Worm (Caenorhabditis elegans) whole organism, young adult: ENCODE results near the gene cest-16.

Experiments
- B0035.1 ChIP-seq: sonication (generic microtip); optimal IDR thresholded peaks from 2 replicates; lab custom pipeline; 2016; ENCODE audit warnings: missing genetic modification characterization, mild to moderate bottlenecking, missing compliant biosample characterization, missing genotype, missing genetic modification reagents
- B0336.3 ChIP-seq: fragments of 200-800 bp; sonication (Bioruptor generic); IDR thresholded peaks from 2 replicates; pipeline ENCODE4 v1.3.6; 2022; ENCODE audit warnings: missing genetic modification characterization, missing compliant biosample characterization
- F10E7.11 ChIP-seq: sonication (generic microtip); optimal IDR thresholded peaks from 2 replicates; lab custom pipeline; 2017; ENCODE audit warnings: mild to moderate bottlenecking, missing genetic modification characterization, moderate library complexity, missing compliant biosample characterization
- F22D6.2 ChIP-seq: sonication (generic microtip); optimal IDR thresholded peaks from 2 replicates; lab custom pipeline; 2016; ENCODE audit warnings: mild to moderate bottlenecking, missing genetic modification characterization, missing compliant biosample characterization
- F37B4.10 ChIP-seq: fragments of 200-800 bp; sonication (Bioruptor generic); IDR thresholded peaks from 2 replicates; pipeline ENCODE4 v1.3.6; 2022; ENCODE audit warnings: missing genetic modification characterization, missing compliant biosample characterization
- F39B2.1 ChIP-seq: fragments of 200-800 bp; sonication (Bioruptor generic); IDR thresholded peaks from 2 replicates; pipeline ENCODE4 v1.3.6; 2022; ENCODE audit warnings: missing genetic modification reagents, missing genetic modification characterization, missing compliant biosample characterization
- K12H6.12 ChIP-seq: fragments of 200-800 bp; sonication (Bioruptor generic); optimal IDR thresholded peaks from 2 replicates; lab custom pipeline; 2018; ENCODE audit warnings: mild to moderate bottlenecking, missing genetic modification characterization, missing compliant biosample characterization
- ZK185.1 ChIP-seq: sonication (generic microtip); optimal IDR thresholded peaks from 2 replicates; lab custom pipeline; 2016; ENCODE audit warnings: mild to moderate bottlenecking, missing genetic modification characterization, missing compliant biosample characterization; ENCODE audit not compliant: poor library complexity, severe bottlenecking
- atf-7 ChIP-seq: sonication (generic microtip); optimal IDR thresholded peaks from 2 replicates; lab custom pipeline; 2017; ENCODE audit warnings: mild to moderate bottlenecking, missing genetic modification characterization, missing compliant biosample characterization
- attf-6 ChIP-seq: fragments of 200-800 bp; sonication (Bioruptor generic); IDR thresholded peaks from 2 replicates; pipeline ENCODE4 v1.3.6; 2022; ENCODE audit warnings: missing genetic modification reagents, missing genetic modification characterization, missing compliant biosample characterization
- bed-2 ChIP-seq: fragments of 200-800 bp; sonication (Bioruptor generic); IDR thresholded peaks from 2 replicates; pipeline ENCODE4 v1.3.6; 2022; ENCODE audit warnings: missing genetic modification reagents, missing genetic modification characterization, missing compliant biosample characterization
- ceh-27 ChIP-seq: fragments of 200-800 bp; sonication (Bioruptor generic); optimal IDR thresholded peaks from 2 replicates; lab custom pipeline; 2018; ENCODE audit warnings: mild to moderate bottlenecking, missing genetic modification characterization, moderate library complexity, missing compliant biosample characterization
- ceh-79 ChIP-seq: sonication (generic microtip); optimal IDR thresholded peaks from 2 replicates; lab custom pipeline; 2017; ENCODE audit warnings: mild to moderate bottlenecking, missing genetic modification characterization, missing compliant biosample characterization
- dpl-1 ChIP-seq: fragments of 150-350 bp; optimal IDR thresholded peaks from 2 replicates; lab custom pipeline; 2014; ENCODE audit warnings: missing biosample characterization, missing genetic modification reagents, missing genetic modification characterization
- egl-18 ChIP-seq: fragments of 200-800 bp; sonication (Bioruptor generic); IDR thresholded peaks from 2 replicates; pipeline ENCODE4 v1.3.6; 2022; ENCODE audit warnings: missing genetic modification reagents, missing genetic modification characterization, missing compliant biosample characterization
- ekl-4 ChIP-seq: fragments of 200-800 bp; sonication (Bioruptor generic); IDR thresholded peaks from 2 replicates; pipeline ENCODE4 v1.3.6; 2022; ENCODE audit warnings: missing genetic modification reagents, missing genetic modification characterization, missing compliant biosample characterization
- ets-4 ChIP-seq: fragments of 200-800 bp; sonication (Bioruptor generic); optimal IDR thresholded peaks from 2 replicates; lab custom pipeline; 2018; ENCODE audit warnings: mild to moderate bottlenecking, missing genetic modification characterization, missing compliant biosample characterization
- fkh-3 ChIP-seq: sonication (generic microtip); optimal IDR thresholded peaks from 2 replicates; lab custom pipeline; 2016; ENCODE audit warnings: mild to moderate bottlenecking, missing genetic modification characterization, missing compliant biosample characterization
- hmg-1.2 ChIP-seq: fragments of 200-800 bp; sonication (Bioruptor generic); IDR thresholded peaks from 2 replicates; pipeline ENCODE4 v1.3.6; 2022; ENCODE audit warnings: missing genetic modification reagents, missing genetic modification characterization, missing compliant biosample characterization
- lag-1 ChIP-seq: fragments of 200-800 bp; sonication (Bioruptor generic); IDR thresholded peaks from 2 replicates; pipeline ENCODE4 v1.3.6; 2022; ENCODE audit warnings: missing genetic modification reagents, missing genetic modification characterization, missing compliant biosample characterization
- let-526 ChIP-seq: fragments of 200-800 bp; sonication (Bioruptor generic); IDR thresholded peaks from 2 replicates; pipeline ENCODE4 v1.3.6; 2022; ENCODE audit warnings: missing genetic modification reagents, missing genetic modification characterization, missing compliant biosample characterization
- lin-35 ChIP-seq, 3 experiments: fragments of 150-350 bp in 2 of 3; sonication (generic microtip) in 1 of 3; optimal IDR thresholded peaks; 2 replicates each; lab custom pipeline; 2014 to 2018; ENCODE audit warnings: missing biosample characterization in 3 of 3, missing genetic modification characterization in 3 of 3, missing genetic modification reagents in 3 of 3
- lin-40 ChIP-seq: sonication (generic microtip); optimal IDR thresholded peaks from 2 replicates; lab custom pipeline; 2016; ENCODE audit warnings: missing genetic modification characterization, mild to moderate bottlenecking, missing compliant biosample characterization, missing genotype, missing genetic modification reagents
- lin-54 ChIP-seq: fragments of 200-800 bp; sonication (Bioruptor generic); optimal IDR thresholded peaks from 2 replicates; lab custom pipeline; 2018; ENCODE audit warnings: mild to moderate bottlenecking, missing genetic modification characterization, missing compliant biosample characterization
- lsl-1 ChIP-seq: fragments of 200-800 bp; sonication (Bioruptor generic); optimal IDR thresholded peaks from 2 replicates; lab custom pipeline; 2018; ENCODE audit warnings: mild to moderate bottlenecking, missing genetic modification characterization, moderate library complexity, missing compliant biosample characterization
- lsy-27 ChIP-seq: sonication (generic microtip); optimal IDR thresholded peaks from 2 replicates; lab custom pipeline; 2017; ENCODE audit warnings: missing genetic modification characterization, mild to moderate bottlenecking, missing compliant biosample characterization, antibody characterized with exemption, missing genotype, borderline replicate concordance; ENCODE audit not compliant: insufficient read depth
- mcd-1 ChIP-seq: fragments of 200-800 bp; sonication (Bioruptor generic); IDR thresholded peaks from 2 replicates; pipeline ENCODE4 v1.3.6; 2022; ENCODE audit warnings: missing genetic modification reagents, missing genetic modification characterization, missing compliant biosample characterization
- mel-28 ChIP-seq: sonication (generic microtip); optimal IDR thresholded peaks from 2 replicates; lab custom pipeline; 2016; ENCODE audit warnings: borderline replicate concordance, mild to moderate bottlenecking, missing genetic modification characterization, missing compliant biosample characterization
- mes-4 ChIP-seq: sonication (generic microtip); optimal IDR thresholded peaks from 2 replicates; lab custom pipeline; 2016; ENCODE audit warnings: missing genotype, missing genetic modification characterization, missing compliant biosample characterization
- nfya-1 ChIP-seq: sonication (generic microtip); optimal IDR thresholded peaks from 2 replicates; lab custom pipeline; 2017; ENCODE audit warnings: antibody characterized with exemption, missing compliant biosample characterization, missing genetic modification characterization, borderline replicate concordance; ENCODE audit not compliant: insufficient read depth
- nfya-2 ChIP-seq: fragments of 200-800 bp; sonication (Bioruptor generic); IDR thresholded peaks from 2 replicates; pipeline ENCODE4 v1.3.6; 2022; ENCODE audit warnings: missing genetic modification reagents, missing genetic modification characterization, missing compliant biosample characterization
- nhr-120 ChIP-seq: fragments of 200-800 bp; sonication (Bioruptor generic); IDR thresholded peaks from 2 replicates; pipeline ENCODE4 v1.3.6; 2022; ENCODE audit warnings: missing genetic modification characterization, missing compliant biosample characterization
- nhr-179 ChIP-seq: sonication (generic microtip); optimal IDR thresholded peaks from 2 replicates; lab custom pipeline; 2016; ENCODE audit warnings: mild to moderate bottlenecking, missing genetic modification characterization, missing compliant biosample characterization
- nhr-90 ChIP-seq: sonication (generic microtip); optimal IDR thresholded peaks from 2 replicates; lab custom pipeline; 2016; ENCODE audit warnings: missing genotype, mild to moderate bottlenecking, missing genetic modification characterization, missing compliant biosample characterization
- pha-4 ChIP-seq: fragments of 150-350 bp; sonication (generic microtip); optimal IDR thresholded peaks from 2 replicates; lab custom pipeline; 2014; ENCODE audit warnings: missing biosample characterization, missing genetic modification reagents, missing genetic modification characterization
- rec-8 ChIP-seq, 2 experiments: sonication (generic microtip); optimal IDR thresholded peaks; 2 replicates each; lab custom pipeline; 2016; ENCODE audit warnings: mild to moderate bottlenecking in 2 of 2, missing genetic modification characterization in 2 of 2, missing genetic modification reagents in 2 of 2, missing genotype in 2 of 2, missing biosample characterization in 1 of 2, missing compliant biosample characterization in 1 of 2, moderate library complexity in 1 of 2
- repo-1 ChIP-seq: sonication (generic microtip); optimal IDR thresholded peaks from 2 replicates; lab custom pipeline; 2017; ENCODE audit warnings: mild to moderate bottlenecking, missing genetic modification characterization, missing compliant biosample characterization
- sea-2 ChIP-seq: fragments of 200-800 bp; sonication (Bioruptor generic); IDR thresholded peaks from 2 replicates; pipeline ENCODE4 v1.3.6; 2022; ENCODE audit warnings: missing genetic modification characterization, missing compliant biosample characterization
- snpc-1.1 ChIP-seq: sonication (generic microtip); optimal IDR thresholded peaks from 2 replicates; lab custom pipeline; 2017; ENCODE audit warnings: missing genetic modification characterization, mild to moderate bottlenecking, missing compliant biosample characterization, antibody characterized with exemption, moderate library complexity, missing genotype, missing genetic modification reagents; ENCODE audit not compliant: insufficient read depth
- tlf-1 ChIP-seq: fragments of 200-800 bp; sonication (Bioruptor generic); optimal IDR thresholded peaks from 2 replicates; lab custom pipeline; 2018; ENCODE audit warnings: mild to moderate bottlenecking, missing genetic modification characterization, missing compliant biosample characterization
- unc-62 ChIP-seq: fragments of 150-350 bp; optimal IDR thresholded peaks from 2 replicates; lab custom pipeline; 2014; ENCODE audit warnings: missing biosample characterization, missing genetic modification reagents, missing genetic modification characterization
- xnd-1 ChIP-seq: sonication (generic microtip); optimal IDR thresholded peaks from 2 replicates; lab custom pipeline; 2016; ENCODE audit warnings: missing genotype, missing genetic modification reagents, missing genetic modification characterization, missing compliant biosample characterization
- zfh-2 ChIP-seq: fragments of 200-800 bp; sonication (Bioruptor generic); conservative IDR thresholded peaks from 2 replicates; pipeline ENCODE4 v1.3.6; 2022; ENCODE audit warnings: missing genetic modification reagents, missing genetic modification characterization, missing compliant biosample characterization
- zim-3 ChIP-seq: sonication (generic microtip); optimal IDR thresholded peaks from 2 replicates; lab custom pipeline; 2017; ENCODE audit warnings: mild to moderate bottlenecking, missing genetic modification characterization, moderate library complexity, missing compliant biosample characterization
- ztf-25 ChIP-seq: fragments of 200-800 bp; sonication (Bioruptor generic); IDR thresholded peaks from 2 replicates; pipeline ENCODE4 v1.3.6; 2022; ENCODE audit warnings: missing genetic modification reagents, missing genetic modification characterization, missing compliant biosample characterization
- ztf-3 ChIP-seq: fragments of 200-800 bp; sonication (Bioruptor generic); optimal IDR thresholded peaks from 2 replicates; lab custom pipeline; 2018; ENCODE audit warnings: mild to moderate bottlenecking, missing genetic modification characterization, missing compliant biosample characterization
- ztf-6 ChIP-seq: fragments of 200-800 bp; sonication (Bioruptor generic); IDR thresholded peaks from 2 replicates; pipeline ENCODE4 v1.3.6; 2022; ENCODE audit warnings: missing genetic modification reagents, missing genetic modification characterization, missing compliant biosample characterization

cest-16 gene

DNA sequence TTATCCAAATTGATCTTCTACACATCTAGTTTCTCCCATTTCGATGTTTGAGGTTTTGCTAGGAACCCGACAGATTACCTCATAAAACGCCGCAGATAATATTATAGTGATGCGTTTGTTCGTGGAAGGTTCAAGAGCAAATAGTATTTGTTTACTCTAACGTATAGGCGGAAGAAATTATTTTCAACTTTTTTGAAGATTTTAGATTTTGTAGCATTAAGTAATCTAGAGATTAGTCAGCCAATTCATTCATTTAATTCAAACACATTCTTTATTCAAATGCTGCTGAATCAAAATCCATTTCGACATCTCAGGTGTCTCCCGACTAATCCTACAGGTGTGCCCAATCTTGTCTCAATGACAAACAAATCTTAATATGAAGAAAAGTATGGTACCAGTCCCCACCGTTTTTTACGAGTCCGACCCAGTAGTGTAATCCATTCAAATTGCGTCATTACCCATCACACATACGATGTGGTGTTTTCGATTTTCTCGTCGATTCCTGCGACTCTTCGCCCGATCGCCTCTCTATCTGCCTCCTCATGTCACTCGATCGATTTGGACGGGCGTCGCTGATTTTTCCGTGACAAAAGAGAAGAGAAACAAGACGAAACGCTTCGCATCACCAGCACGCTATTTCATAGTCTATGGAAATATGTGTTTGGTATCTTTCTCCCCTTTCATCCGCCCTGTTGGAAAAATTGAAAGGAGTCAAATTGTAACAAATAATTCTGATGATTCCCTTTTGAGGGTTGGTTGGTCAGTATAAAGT, 45.7 kb upstream of the cest-16 start (continued):
- TF ChIP-seq rec-8 (tag; optimal IDR thresholded peaks at IDR 0.05; lab: Kevin White, UChicago) (no peak), snpc-1.1 (no peak), nhr-179 (tag; lab: Kevin White, UChicago) (no peak), lsl-1 (GFP tag; lab: Kevin White, UChicago) (no peak), unc-62 (GFP tag; lab: Kevin White, UChicago) (peak; percentile 1), ztf-3 (GFP tag; lab: Kevin White, UChicago) (peak; percentile 55), sea-2 (GFP tag; lab: Robert Waterston, UW) (no peak), mel-28 (tag; lab: Kevin White, UChicago) (peak; percentile 67), ztf-6 (GFP tag; lab: Robert Waterston, UW) (no peak), attf-6 (peak; percentile 50; the same call in 1 of the 2 replicates), egl-18 (GFP tag; lab: Robert Waterston, UW) (no peak), F39B2.1 (GFP tag; lab: Robert Waterston, UW) (no peak), B0336.3 (GFP tag; lab: Robert Waterston, UW) (peak; percentile 88), zim-3 (tag; lab: Kevin White, UChicago) (peak; percentile 10), hmg-1.2 (GFP tag; lab: Robert Waterston, UW) (peak; percentile 19), nfya-1 (tag; lab: Kevin White, UChicago) (no peak), lin-54 (GFP tag; lab: Kevin White, UChicago) (peak; percentile 48), F22D6.2 (tag; lab: Kevin White, UChicago) (peak; percentile 42), pha-4 (tag; lab: Kevin White, UChicago) (peak; percentile 28), lin-35 (GFP tag; optimal IDR thresholded peaks at IDR 0.05; lab: Kevin White, UChicago) (peak in 1 of 3 experiments; percentile 32), F37B4.10 (no peak), lag-1 (GFP tag; lab: Robert Waterston, UW) (no peak), ets-4 (GFP tag; lab: Kevin White, UChicago) (peak; percentile 20), atf-7 (tag; lab: Kevin White, UChicago) (peak; percentile 52), ekl-4 (GFP tag; lab: Robert Waterston, UW) (peak; percentile 69), K12H6.12 (tag; lab: Kevin White, UChicago) (peak; percentile 10), lsy-27 (no peak), bed-2 (no peak), mes-4 (tag; lab: Kevin White, UChicago) (no peak), lin-40 (tag; lab: Kevin White, UChicago) (peak; percentile 36), xnd-1 (tag; lab: Kevin White, UChicago) (no peak), nhr-90 (peak; percentile 2), fkh-3 (peak; percentile 9), F10E7.11 (tag; lab: Kevin White, UChicago) (peak; percentile 32), ceh-27 (no peak), ztf-25 (GFP tag; lab: Robert Waterston, UW) (0 out of 2 replicates have a peak, but pooled peaks have one; percentile 51), nhr-120 (GFP tag; lab: Robert Waterston, UW) (no peak), let-526 (no peak; the same call in 1 of the 2 replicates), B0035.1 (tag; lab: Kevin White, UChicago) (no peak), mcd-1 (GFP tag; lab: Robert Waterston, UW) (peak; percentile 38), repo-1 (tag; lab: Kevin White, UChicago) (peak; percentile 75), ZK185.1 (tag; lab: Kevin White, UChicago) (peak; percentile 40), ceh-79 (tag; lab: Kevin White, UChicago) (peak; percentile 18), dpl-1 (no peak), nfya-2 (GFP tag; lab: Robert Waterston, UW) (0 out of 2 replicates have a peak, but pooled peaks have one; percentile 31), tlf-1 (peak; percentile 8), zfh-2 (GFP tag; lab: Robert Waterston, UW) (peak; percentile 78)
